Fruit fly (Drosophila melanogaster) whole organism, embryonic: ENCODE results near the gene sro.

Experiments
- Atf3 ChIP-seq: fragments of 200-800 bp; sonication (Bioruptor generic); optimal IDR thresholded peaks from 3 replicates; lab custom pipeline; 2016; ENCODE audit warnings: missing biosample characterization, missing genetic modification characterization
- BEAF-32 ChIP-seq: fragments of 200-800 bp; sonication (Bioruptor generic); optimal IDR thresholded peaks from 3 replicates; lab custom pipeline; 2017; ENCODE audit warnings: missing biosample characterization, missing genetic modification characterization, mild to moderate bottlenecking, moderate library complexity, missing genetic modification reagents
- CG10209 ChIP-seq: fragments of 200-800 bp; sonication (Bioruptor generic); optimal IDR thresholded peaks from 3 replicates; lab custom pipeline; 2017; ENCODE audit warnings: missing biosample characterization, mild to moderate bottlenecking, missing genetic modification characterization, missing genetic modification reagents
- CG11456 ChIP-seq: fragments of 200-800 bp; sonication (Bioruptor generic); IDR thresholded peaks from 3 replicates; pipeline ENCODE4 v1.3.6; 2022; ENCODE audit warnings: missing biosample characterization, missing genetic modification characterization
- CG11504 ChIP-seq: fragments of 200-800 bp; sonication (Bioruptor generic); optimal IDR thresholded peaks from 3 replicates; lab custom pipeline; 2019; ENCODE audit warnings: missing biosample characterization, mild to moderate bottlenecking, missing genetic modification characterization, moderate library complexity
- CG1603 ChIP-seq: fragments of 200-800 bp; sonication (Bioruptor generic); optimal IDR thresholded peaks from 2 replicates; lab custom pipeline; 2019; ENCODE audit warnings: missing biosample characterization, mild to moderate bottlenecking, missing genetic modification characterization, moderate library complexity
- CG17328 ChIP-seq: fragments of 200-800 bp; sonication (Bioruptor generic); IDR thresholded peaks from 2 replicates; pipeline ENCODE4 v1.3.6; 2022; ENCODE audit warnings: missing biosample characterization, missing genetic modification characterization
- CG1792 ChIP-seq: fragments of 200-800 bp; sonication (Bioruptor generic); optimal IDR thresholded peaks from 2 replicates; lab custom pipeline; 2016; ENCODE audit warnings: missing biosample characterization, missing genetic modification characterization
- CG2875 ChIP-seq: fragments of 200-800 bp; sonication (Bioruptor generic); optimal IDR thresholded peaks from 2 replicates; lab custom pipeline; 2017; ENCODE audit warnings: missing biosample characterization, mild to moderate bottlenecking, missing genetic modification characterization, missing genetic modification reagents
- CG30020 ChIP-seq: fragments of 200-800 bp; optimal IDR thresholded peaks from 2 replicates; lab custom pipeline; 2019; ENCODE audit warnings: missing biosample characterization, mild to moderate bottlenecking, missing genetic modification characterization, moderate library complexity
- CG30403 ChIP-seq: fragments of 200-800 bp; sonication (Bioruptor generic); optimal IDR thresholded peaks from 3 replicates; lab custom pipeline; 2016; ENCODE audit warnings: missing biosample characterization, missing genetic modification characterization
- CG5953 ChIP-seq: fragments of 200-800 bp; sonication (Bioruptor generic); IDR thresholded peaks from 2 replicates; pipeline ENCODE4 v1.3.6; 2022; ENCODE audit warnings: missing biosample characterization, missing genetic modification characterization
- CG6683 ChIP-seq: fragments of 200-800 bp; sonication (Bioruptor generic); optimal IDR thresholded peaks from 2 replicates; lab custom pipeline; 2017; ENCODE audit warnings: missing biosample characterization, mild to moderate bottlenecking, missing genetic modification characterization, missing genetic modification reagents
- CG7839 ChIP-seq: fragments of 200-800 bp; sonication (Bioruptor generic); optimal IDR thresholded peaks from 3 replicates; lab custom pipeline; 2018; ENCODE audit warnings: missing biosample characterization, mild to moderate bottlenecking, missing genetic modification characterization, moderate library complexity
- CG7987 ChIP-seq: fragments of 200-800 bp; sonication (Bioruptor generic); optimal IDR thresholded peaks from 2 replicates; lab custom pipeline; 2018; ENCODE audit warnings: missing biosample characterization, mild to moderate bottlenecking, missing genetic modification characterization, moderate library complexity
- CrebB ChIP-seq: fragments of 200-800 bp; sonication (Bioruptor generic); optimal IDR thresholded peaks from 3 replicates; lab custom pipeline; 2018; ENCODE audit warnings: missing biosample characterization, mild to moderate bottlenecking, missing genetic modification characterization
- Dref ChIP-seq: fragments of 200-800 bp; sonication (Bioruptor generic); IDR thresholded peaks from 2 replicates; pipeline ENCODE4 v1.3.6; 2022; ENCODE audit warnings: missing biosample characterization, missing genetic modification characterization
- Drgx ChIP-seq: fragments of 200-800 bp; sonication (Bioruptor generic); IDR thresholded peaks from 2 replicates; pipeline ENCODE4 v1.3.6; 2022; ENCODE audit warnings: missing biosample characterization, missing genetic modification characterization
- E2f2 ChIP-seq: fragments of 200-800 bp; sonication (Bioruptor generic); IDR thresholded peaks from 2 replicates; pipeline ENCODE4 v1.3.6; 2022; ENCODE audit warnings: missing biosample characterization, missing genetic modification characterization
- H2.0 ChIP-seq: fragments of 200-800 bp; sonication (Bioruptor generic); IDR thresholded peaks from 2 replicates; pipeline ENCODE4 v1.3.6; 2022; ENCODE audit warnings: missing biosample characterization, missing genetic modification characterization
- HLH3B ChIP-seq: fragments of 200-800 bp; sonication (Bioruptor generic); IDR thresholded peaks from 2 replicates; pipeline ENCODE4 v1.3.6; 2022; ENCODE audit warnings: missing biosample characterization, missing genetic modification characterization
- Hr51 ChIP-seq, 2 experiments: fragments of 200-800 bp; sonication (Bioruptor generic); optimal IDR thresholded peaks; 2 replicates in 1 of 2; 3 replicates in 1 of 2; lab custom pipeline; 2016 to 2018; ENCODE audit warnings: missing biosample characterization in 2 of 2, missing genetic modification characterization in 2 of 2, mild to moderate bottlenecking in 1 of 2, moderate library complexity in 1 of 2
- Mrtf ChIP-seq: fragments of 200-800 bp; sonication (Bioruptor generic); IDR thresholded peaks from 3 replicates; pipeline ENCODE4 v1.3.6; 2022; ENCODE audit warnings: missing biosample characterization, missing genetic modification characterization
- Oli ChIP-seq: fragments of 200-800 bp; sonication (Bioruptor generic); optimal IDR thresholded peaks from 2 replicates; lab custom pipeline; 2018; ENCODE audit warnings: missing biosample characterization, mild to moderate bottlenecking, missing genetic modification characterization, moderate library complexity
- Sox102F ChIP-seq: fragments of 200-800 bp; sonication (Bioruptor generic); optimal IDR thresholded peaks from 2 replicates; lab custom pipeline; 2018; ENCODE audit warnings: missing biosample characterization, mild to moderate bottlenecking, missing genetic modification characterization, moderate library complexity
- Sry-β ChIP-seq: fragments of 200-800 bp; sonication (Bioruptor generic); optimal IDR thresholded peaks from 2 replicates; lab custom pipeline; 2018; ENCODE audit warnings: missing biosample characterization, mild to moderate bottlenecking, missing genetic modification characterization, moderate library complexity
- Ssrp ChIP-seq: fragments of 200-800 bp; sonication (Bioruptor generic); optimal IDR thresholded peaks from 2 replicates; lab custom pipeline; 2018; ENCODE audit warnings: missing biosample characterization, mild to moderate bottlenecking, missing genetic modification characterization, moderate library complexity
- dan ChIP-seq: fragments of 200-800 bp; sonication (Bioruptor generic); IDR thresholded peaks from 2 replicates; pipeline ENCODE4 v1.3.6; 2022; ENCODE audit warnings: missing biosample characterization, missing genetic modification characterization
- dmrt99B ChIP-seq: fragments of 200-800 bp; sonication (Bioruptor generic); optimal IDR thresholded peaks from 2 replicates; lab custom pipeline; 2018; ENCODE audit warnings: missing biosample characterization, mild to moderate bottlenecking, missing genetic modification characterization, moderate library complexity
- dysf ChIP-seq: fragments of 200-800 bp; sonication (Bioruptor generic); IDR thresholded peaks from 3 replicates; pipeline ENCODE4 v1.3.6; 2022; ENCODE audit warnings: missing biosample characterization, missing genetic modification characterization
- gem ChIP-seq: fragments of 200-800 bp; sonication (Bioruptor generic); optimal IDR thresholded peaks from 2 replicates; lab custom pipeline; 2019; ENCODE audit warnings: missing biosample characterization, mild to moderate bottlenecking, missing genetic modification characterization, moderate library complexity
- hb ChIP-seq: fragments of 200-800 bp; sonication (Bioruptor generic); IDR thresholded peaks from 3 replicates; pipeline ENCODE4 v1.3.6; 2022; ENCODE audit warnings: missing biosample characterization, missing genetic modification characterization; ENCODE audit not compliant: partially characterized antibody
- hkb ChIP-seq, 2 experiments: fragments of 200-800 bp in 1 of 2; fragments of >200 bp in 1 of 2; sonication (Bioruptor generic) in 1 of 2; IDR thresholded peaks in 1 of 2; optimal IDR thresholded peaks in 1 of 2; 2 replicates each; pipeline versions ENCODE4 v1.3.6 to Lab custom; 2017 to 2022; ENCODE audit warnings: missing biosample characterization in 1 of 2, missing genetic modification characterization in 1 of 2
- mam ChIP-seq: fragments of 200-800 bp; sonication (Bioruptor generic); optimal IDR thresholded peaks from 3 replicates; lab custom pipeline; 2016; ENCODE audit warnings: missing biosample characterization, missing genetic modification characterization
- odd ChIP-seq: fragments of 200-800 bp; sonication (Bioruptor generic); optimal IDR thresholded peaks from 2 replicates; lab custom pipeline; 2017; ENCODE audit warnings: missing biosample characterization, mild to moderate bottlenecking, missing genetic modification characterization
- prd ChIP-seq, 3 experiments: fragments of >200 bp in 2 of 3; fragments of 200-800 bp in 1 of 3; sonication (Bioruptor generic) in 1 of 3; optimal IDR thresholded peaks in 2 of 3; IDR thresholded peaks in 1 of 3; 2 replicates in 2 of 3; 3 replicates in 1 of 3; pipeline versions ENCODE4 v1.3.6 to Lab custom; 2017 to 2022; ENCODE audit warnings: missing biosample characterization in 1 of 3, missing genetic modification characterization in 1 of 3
- row ChIP-seq: fragments of 200-800 bp; sonication (Bioruptor generic); IDR thresholded peaks from 3 replicates; pipeline ENCODE4 v1.3.6; 2022; ENCODE audit warnings: missing biosample characterization, missing genetic modification characterization
- sens ChIP-seq: fragments of 200-800 bp; sonication (Bioruptor generic); peaks from one replicate; lab custom pipeline; 2016; ENCODE audit warnings: missing biosample characterization, missing genetic modification characterization
- slbo ChIP-seq: fragments of 200-800 bp; sonication (Bioruptor generic); IDR thresholded peaks from 2 replicates; pipeline ENCODE4 v1.3.6; 2022; ENCODE audit warnings: missing biosample characterization, missing genetic modification characterization
- tgo ChIP-seq: fragments of 200-800 bp; sonication (Bioruptor generic); IDR thresholded peaks from 3 replicates; pipeline ENCODE4 v1.3.6; 2022; ENCODE audit warnings: missing biosample characterization, missing genetic modification characterization
- unpg ChIP-seq: fragments of 200-800 bp; sonication (Bioruptor generic); optimal IDR thresholded peaks from 3 replicates; lab custom pipeline; 2018; ENCODE audit warnings: missing biosample characterization, mild to moderate bottlenecking, missing genetic modification characterization, moderate library complexity
- vvl ChIP-seq: fragments of 200-800 bp; sonication (Bioruptor generic); IDR thresholded peaks from 2 replicates; pipeline ENCODE4 v1.3.6; 2022; ENCODE audit warnings: missing biosample characterization, missing genetic modification characterization
- wor ChIP-seq: fragments of 200-800 bp; sonication (Bioruptor generic); IDR thresholded peaks from 2 replicates; pipeline ENCODE4 v1.3.6; 2022; ENCODE audit warnings: missing biosample characterization, missing genetic modification characterization

sro gene

dm6 chr3R:29757226-29757625 lies 37.2 kb upstream of the sro start (continued):
- TF ChIP-seq CG1792 (peak; percentile 68), CG5953 (GFP tag; lab: Robert Waterston, UW) (peak; percentile 60; the same call in 1 of the 2 replicates), Mrtf (GFP tag; lab: Robert Waterston, UW) (peak; percentile 52; the same call in 2 of the 3 replicates), CG10209 (no peak), CG1603 (tag; lab: Kevin White, UChicago) (peak; percentile 59), CG7987 (GFP tag; lab: Kevin White, UChicago) (peak; percentile 30)
- TF ChIP-seq, all 482 proteins: peak for 81

dm6 chr3R:29757681-29758080 lies 36.7 kb upstream of the sro start:
- TF ChIP-seq gem (tag; lab: Kevin White, UChicago) (peak; percentile 35), unpg (GFP tag; lab: Kevin White, UChicago) (peak; percentile 3), Ssrp (peak; percentile 2), Sox102F (GFP tag; lab: Kevin White, UChicago) (peak; percentile 3), Atf3 (no peak), Hr51 (GFP tag; optimal IDR thresholded peaks at IDR 0.05; lab: Kevin White, UChicago) (peak in 1 of 2 experiments; percentile 6), mam (no peak), wor (GFP tag; lab: Robert Waterston, UW) (no peak), Drgx (GFP tag; lab: Robert Waterston, UW) (peak; percentile 25; the same call in 1 of the 2 replicates), Sry-β (GFP tag; lab: Kevin White, UChicago) (peak; percentile 44), CG11456 (GFP tag; lab: Robert Waterston, UW) (no peak), row (GFP tag; lab: Robert Waterston, UW) (peak; percentile 29; the same call in 1 of the 3 replicates), CG2875 (no peak), CG7839 (tag; lab: Kevin White, UChicago) (peak; percentile 5), Oli (peak; percentile 21), sens (GFP tag; lab: Kevin White, UChicago) (peak; percentile 44)

dm6 chr3R:29758129-29758733 lies 36.2 kb upstream of the sro start:
- TF ChIP-seq Sox102F (GFP tag; lab: Kevin White, UChicago), result peak; percentile 26
- TF ChIP-seq CrebB (tag; lab: Kevin White, UChicago), result no peak
- TF ChIP-seq odd, result no peak
- peak; percentile 22; the same call in 1 of the 2 replicates for TF ChIP-seq HLH3B (GFP tag; lab: Robert Waterston, UW)
- TF ChIP-seq CG30020 (tag; lab: Kevin White, UChicago), result no peak
- peak; percentile 43 for TF ChIP-seq slbo
- peak; percentile 11 for TF ChIP-seq dmrt99B (tag; lab: Kevin White, UChicago)
- no peak for TF ChIP-seq hkb (optimal IDR thresholded peaks at IDR 0.05; lab: Kevin White, UChicago)
- TF ChIP-seq hkb (GFP tag; IDR thresholded peaks at IDR 0.05; lab: Robert Waterston, UW), result 0 out of 2 replicates have a peak, but pooled peaks have one; percentile 20
- TF ChIP-seq CG7839 (tag; lab: Kevin White, UChicago), result peak; percentile 33
- peak; percentile 25; the same call in 1 of the 3 replicates for TF ChIP-seq tgo (GFP tag; lab: Robert Waterston, UW)
- no peak for TF ChIP-seq hb (GFP tag; lab: Robert Waterston, UW)
- peak; percentile 31 for TF ChIP-seq CG30403 (GFP tag; lab: Kevin White, UChicago)
- peak; percentile 53 for TF ChIP-seq row (GFP tag; lab: Robert Waterston, UW)
- no peak for TF ChIP-seq CG2875
- 0 out of 2 replicates have a peak, but pooled peaks have one; percentile 35 for TF ChIP-seq CG17328 (GFP tag; lab: Robert Waterston, UW)
- 0 out of 3 replicates have a peak, but pooled peaks have one; percentile 17 for TF ChIP-seq CG11456 (GFP tag; lab: Robert Waterston, UW)
- TF ChIP-seq Drgx (GFP tag; lab: Robert Waterston, UW), result peak; percentile 78
- TF ChIP-seq BEAF-32 (GFP tag; lab: Kevin White, UChicago), result no peak
- no peak for TF ChIP-seq Oli
- peak in 1 of 2 experiments; percentile 39 for TF ChIP-seq Hr51 (GFP tag; optimal IDR thresholded peaks at IDR 0.05; lab: Kevin White, UChicago)
- TF ChIP-seq vvl (GFP tag; lab: Robert Waterston, UW), result peak; percentile 49; the same call in 1 of the 2 replicates
- no peak; the same call in 1 of the 2 replicates for TF ChIP-seq E2f2
- TF ChIP-seq CG11504 (tag; lab: Kevin White, UChicago), result peak; percentile 31
- TF ChIP-seq prd (optimal IDR thresholded peaks at IDR 0.05; lab: Kevin White, UChicago), result no peak
- 0 out of 3 replicates have a peak, but pooled peaks have one; percentile 20 for TF ChIP-seq prd (GFP tag; IDR thresholded peaks at IDR 0.05; lab: Robert Waterston, UW)
- no peak for TF ChIP-seq CG6683 (GFP tag; lab: Kevin White, UChicago)
- 0 out of 2 replicates have a peak, but pooled peaks have one; percentile 18 for TF ChIP-seq Dref (GFP tag; lab: Robert Waterston, UW)
- 0 out of 2 replicates have a peak, but pooled peaks have one; percentile 4 for TF ChIP-seq dan
- TF ChIP-seq dysf (GFP tag; lab: Robert Waterston, UW), result 0 out of 3 replicates have a peak, but pooled peaks have one; percentile 8
- 0 out of 2 replicates have a peak, but pooled peaks have one; percentile 18 for TF ChIP-seq H2.0 (GFP tag; lab: Robert Waterston, UW)
